Worm (Caenorhabditis elegans) whole organism, L2 larva: Measurements from ENCODE around the gene cisd-1.
"Not testable (repeated sequence)": the region's sequence is repeated elsewhere in the genome, so short reads cannot be mapped to it uniquely, and the experiment has no call there.

Source experiments
- C34F6.9 ChIP-seq: fragments of 150-350 bp; optimal IDR thresholded peaks from 2 replicates; lab custom pipeline; 2014; ENCODE audit warnings: missing biosample characterization, missing genetic modification characterization
- F13H6.1 ChIP-seq: sonication (generic microtip); optimal IDR thresholded peaks from 2 replicates; lab custom pipeline; 2016; ENCODE audit warnings: missing genetic modification characterization, missing compliant biosample characterization
- R02D3.7 ChIP-seq: fragments of 150-350 bp; optimal IDR thresholded peaks from 2 replicates; lab custom pipeline; 2014; ENCODE audit warnings: missing biosample characterization, missing genetic modification characterization
- Y55F3AM.14 ChIP-seq: fragments of 200-800 bp; sonication (Bioruptor generic); optimal IDR thresholded peaks from 2 replicates; lab custom pipeline; 2018; ENCODE audit warnings: mild to moderate bottlenecking, missing genetic modification characterization, missing compliant biosample characterization
- ZK546.5 ChIP-seq: sonication (generic microtip); optimal IDR thresholded peaks from 2 replicates; lab custom pipeline; 2017; ENCODE audit warnings: missing biosample characterization, missing genetic modification characterization
- alr-1 ChIP-seq: fragments of 150-350 bp; optimal IDR thresholded peaks from 2 replicates; lab custom pipeline; 2014; ENCODE audit warnings: missing biosample characterization, missing genetic modification characterization
- aly-2 ChIP-seq: fragments of 150-350 bp; optimal IDR thresholded peaks from 2 replicates; lab custom pipeline; 2014; ENCODE audit warnings: missing biosample characterization, missing genetic modification characterization
- ama-1 ChIP-seq: fragments of 150-350 bp; optimal IDR thresholded peaks from 2 replicates; lab custom pipeline; 2018; ENCODE audit warnings: inconsistent platforms
- blmp-1 ChIP-seq: sonication (generic microtip); optimal IDR thresholded peaks from 2 replicates; lab custom pipeline; 2017; ENCODE audit warnings: missing genetic modification characterization, mild to moderate bottlenecking, missing compliant biosample characterization, antibody characterized with exemption, moderate library complexity; ENCODE audit not compliant: insufficient read depth
- ceh-16 ChIP-seq: fragments of 150-350 bp; optimal IDR thresholded peaks from 2 replicates; lab custom pipeline; 2014; ENCODE audit warnings: missing biosample characterization, missing genetic modification characterization
- ceh-82 ChIP-seq: fragments of 150-350 bp; optimal IDR thresholded peaks from 2 replicates; lab custom pipeline; 2014; ENCODE audit warnings: missing biosample characterization, missing genetic modification characterization
- crh-2 ChIP-seq: sonication (generic microtip); optimal IDR thresholded peaks from 2 replicates; lab custom pipeline; 2017; ENCODE audit warnings: missing biosample characterization, missing genetic modification characterization
- dmd-4 ChIP-seq: sonication (generic microtip); optimal IDR thresholded peaks from 2 replicates; lab custom pipeline; 2017; ENCODE audit warnings: missing biosample characterization, missing genetic modification characterization
- egl-27 ChIP-seq: sonication (generic microtip); optimal IDR thresholded peaks from 3 replicates; lab custom pipeline; 2017; ENCODE audit warnings: missing biosample characterization, missing genetic modification reagents, missing genetic modification characterization
- elt-1 ChIP-seq: fragments of 150-350 bp; optimal IDR thresholded peaks from 2 replicates; lab custom pipeline; 2014; ENCODE audit warnings: missing biosample characterization, missing genetic modification characterization
- fos-1 ChIP-seq: fragments of 150-350 bp; optimal IDR thresholded peaks from 2 replicates; lab custom pipeline; 2014; ENCODE audit warnings: missing biosample characterization, missing genetic modification characterization
- gmeb-1 ChIP-seq: fragments of 150-350 bp; optimal IDR thresholded peaks from 2 replicates; lab custom pipeline; 2014; ENCODE audit warnings: missing biosample characterization, missing genetic modification characterization
- lin-11 ChIP-seq: fragments of 150-350 bp; sonication (generic microtip); optimal IDR thresholded peaks from 2 replicates; lab custom pipeline; 2014; ENCODE audit warnings: missing biosample characterization, missing genetic modification characterization, inconsistent platforms, mixed read lengths
- lin-13 ChIP-seq: fragments of 150-350 bp; optimal IDR thresholded peaks from 2 replicates; lab custom pipeline; 2014; ENCODE audit warnings: missing biosample characterization, missing genetic modification reagents, missing genetic modification characterization
- lsy-2 ChIP-seq, 2 experiments: fragments of 150-350 bp in 1 of 2; sonication (generic microtip) in 1 of 2; optimal IDR thresholded peaks; 2 replicates each; lab custom pipeline; 2014 to 2017; ENCODE audit warnings: missing biosample characterization in 2 of 2, missing genetic modification characterization in 2 of 2
- mbf-1 ChIP-seq: sonication (generic microtip); optimal IDR thresholded peaks from 2 replicates; lab custom pipeline; 2017; ENCODE audit warnings: missing biosample characterization, missing genetic modification characterization
- mdl-1 ChIP-seq, 2 experiments: fragments of 150-350 bp in 1 of 2; sonication (generic microtip) in 1 of 2; optimal IDR thresholded peaks; 2 replicates each; lab custom pipeline; 2017; ENCODE audit warnings: missing biosample characterization in 2 of 2, missing genetic modification characterization in 2 of 2
- nhr-129 ChIP-seq: fragments of 150-350 bp; optimal IDR thresholded peaks from 2 replicates; lab custom pipeline; 2014; ENCODE audit warnings: missing biosample characterization, missing genetic modification characterization
- nhr-21 ChIP-seq: fragments of 150-350 bp; optimal IDR thresholded peaks from 2 replicates; lab custom pipeline; 2014; ENCODE audit warnings: missing biosample characterization, missing genetic modification characterization
- nhr-23 ChIP-seq: fragments of 150-350 bp; optimal IDR thresholded peaks from 2 replicates; lab custom pipeline; 2014; ENCODE audit warnings: missing biosample characterization, missing genetic modification reagents, missing genetic modification characterization
- nhr-237 ChIP-seq: fragments of 150-350 bp; optimal IDR thresholded peaks from 2 replicates; lab custom pipeline; 2014; ENCODE audit warnings: missing biosample characterization, missing genetic modification characterization
- nhr-6 ChIP-seq: fragments of 150-350 bp; optimal IDR thresholded peaks from 2 replicates; lab custom pipeline; 2014; ENCODE audit warnings: missing biosample characterization, missing genetic modification characterization
- skn-1 ChIP-seq: sonication (generic microtip); optimal IDR thresholded peaks from 2 replicates; lab custom pipeline; 2017; ENCODE audit warnings: missing biosample characterization, missing genetic modification characterization
- sma-9 ChIP-seq, 2 experiments: fragments of 150-350 bp in 1 of 2; sonication (generic microtip) in 1 of 2; optimal IDR thresholded peaks; 2 replicates each; lab custom pipeline; 2014 to 2016; ENCODE audit warnings: missing genetic modification characterization in 2 of 2, mild to moderate bottlenecking in 1 of 2, missing biosample characterization in 1 of 2, missing compliant biosample characterization in 1 of 2, missing genetic modification reagents in 1 of 2, moderate library complexity in 1 of 2
- snpc-4 ChIP-seq: fragments of 150-350 bp; optimal IDR thresholded peaks from 2 replicates; lab custom pipeline; 2014; ENCODE audit warnings: missing biosample characterization, missing genetic modification characterization
- unc-55 ChIP-seq: fragments of 150-350 bp; sonication (generic microtip); optimal IDR thresholded peaks from 3 replicates; lab custom pipeline; 2014; ENCODE audit warnings: missing biosample characterization, missing genetic modification reagents, missing genetic modification characterization
- unc-62 ChIP-seq: fragments of 150-350 bp; optimal IDR thresholded peaks from 2 replicates; lab custom pipeline; 2014; ENCODE audit warnings: missing biosample characterization, missing genetic modification reagents, missing genetic modification characterization
- zag-1 ChIP-seq: fragments of 150-350 bp; optimal IDR thresholded peaks from 2 replicates; lab custom pipeline; 2014; ENCODE audit warnings: missing biosample characterization, missing genetic modification characterization
- ztf-11 ChIP-seq: sonication (generic microtip); optimal IDR thresholded peaks from 2 replicates; lab custom pipeline; 2017; ENCODE audit warnings: missing biosample characterization, missing genetic modification characterization
- ztf-4 ChIP-seq: fragments of 150-350 bp; optimal IDR thresholded peaks from 2 replicates; lab custom pipeline; 2014; ENCODE audit warnings: missing biosample characterization, missing genetic modification characterization

cisd-1 gene

DNA sequence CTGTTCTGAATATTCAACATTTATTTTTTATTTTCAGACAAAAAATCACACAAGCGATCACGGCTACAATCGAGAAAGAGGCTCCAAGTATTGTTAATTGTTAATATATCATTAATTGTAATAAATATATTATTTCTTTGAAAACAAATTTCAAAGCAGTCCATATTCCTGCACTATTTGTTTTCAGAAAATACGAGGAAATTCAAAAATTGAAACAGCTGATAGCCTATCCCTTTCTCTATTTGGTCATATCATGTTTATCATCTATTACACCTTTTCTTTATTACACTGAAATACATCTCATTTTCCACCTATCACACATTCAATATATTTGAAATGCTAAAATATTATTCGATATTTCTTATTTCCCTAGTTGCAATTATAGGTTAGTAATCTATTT, 24.5 kb downstream of the cisd-1 start, which contains the start of gene W02B12.13:
Gene W02B12.13, plus strand, starts transcription at position 301 of the 400 bp plus-strand sequence.
- TF ChIP-seq egl-27 (tag; lab: Kevin White, UChicago) (no peak), elt-1 (no peak), nhr-21 (tag; lab: Kevin White, UChicago) (no peak), ztf-4 (no peak), R02D3.7 (tag; lab: Kevin White, UChicago) (no peak)

DNA sequence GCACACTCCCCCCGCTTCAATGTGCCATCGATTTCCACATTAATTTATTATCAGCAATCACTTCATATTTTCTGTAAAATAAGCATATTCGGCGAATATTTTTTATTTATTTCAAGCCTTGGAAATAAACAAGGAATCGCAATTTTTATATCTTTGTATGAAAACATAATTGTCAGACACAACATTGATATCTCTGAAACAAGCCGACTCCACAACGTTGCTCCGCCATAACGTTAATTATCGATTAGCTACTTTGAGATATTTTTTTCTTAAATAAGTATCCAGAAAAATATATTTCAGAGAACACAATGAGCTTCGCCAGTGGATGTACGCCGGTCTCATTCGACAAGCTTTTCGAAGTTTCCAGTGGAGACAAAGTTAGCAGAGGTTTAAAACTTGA, 25.6 kb downstream of the cisd-1 start, which contains the start of gene adbp-1:
Gene adbp-1, plus strand, starts transcription at position 301 of the 400 bp plus-strand sequence.
- TF ChIP-seq dmd-4 (tag; lab: Kevin White, UChicago) (no peak), skn-1 (no peak)
- TF ChIP-seq, all 48 proteins: peak for 0

DNA sequence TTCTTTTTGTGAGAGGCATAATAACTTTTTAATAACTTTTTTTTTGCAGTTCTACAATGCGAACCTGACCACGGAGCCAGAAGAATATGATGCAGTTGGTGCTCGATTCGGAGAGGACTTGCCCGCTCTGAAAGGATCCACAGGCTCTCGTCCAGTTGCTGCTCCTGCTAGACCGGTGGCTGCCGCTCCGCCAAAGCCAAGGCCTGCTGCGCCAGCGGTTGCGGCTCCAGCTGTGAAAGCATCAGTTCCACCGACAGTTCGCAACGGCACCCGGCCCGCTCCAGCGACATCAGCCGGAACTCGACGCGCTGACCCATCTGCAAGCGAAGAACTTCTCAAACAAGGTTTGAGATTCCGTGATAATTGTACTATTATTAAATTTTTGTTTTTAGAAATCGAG, 26.3 kb downstream of the cisd-1 start:
- no peak for TF ChIP-seq ztf-4

- not testable (repeated sequence) for TF ChIP-seq lin-11 (tag; lab: Kevin White, UChicago); ZK546.5; ceh-82 (tag; lab: Kevin White, UChicago)
Observed at ce11 chrII:11442425-11442824, 27.0 kb downstream of the cisd-1 start, which contains the start of gene ebp-2. Gene ebp-2 (plus strand): TSS chrII:11442725.

- TF ChIP-seq R02D3.7 (tag; lab: Kevin White, UChicago) (peak; percentile 73), C34F6.9 (tag; lab: Kevin White, UChicago) (peak; percentile 72), lin-13 (peak; percentile 22), unc-55 (GFP tag; lab: Kevin White, UChicago) (peak; percentile 78), lsy-2 (tag; optimal IDR thresholded peaks at IDR 0.05; lab: Kevin White, UChicago) (peak; percentile 34 to 72), F13H6.1 (tag; lab: Kevin White, UChicago) (no peak), nhr-237 (tag; lab: Kevin White, UChicago) (no peak), nhr-129 (tag; lab: Kevin White, UChicago) (peak; percentile 51), sma-9 (GFP tag; optimal IDR thresholded peaks at IDR 0.05; lab: Kevin White, UChicago) (peak; percentile 33), sma-9 (tag; optimal IDR thresholded peaks at IDR 0.05; lab: Kevin White, UChicago) (no peak), mbf-1 (tag; lab: Kevin White, UChicago) (no peak), ceh-16 (tag; lab: Kevin White, UChicago) (no peak), blmp-1 (peak; percentile 8), gmeb-1 (tag; lab: Kevin White, UChicago) (peak; percentile 81), crh-2 (no peak)
Observed at ce11 chrII:11440265-11440664, 29.2 kb downstream of the cisd-1 start, which contains the start of gene VW02B12L.2. Gene VW02B12L.2 (minus strand): TSS chrII:11440329.

- TF ChIP-seq aly-2 (tag; lab: Kevin White, UChicago): no peak
- TF ChIP-seq fos-1 (tag; lab: Kevin White, UChicago): peak; percentile 52
- peak; percentile 39 for TF ChIP-seq crh-2
- no peak for TF ChIP-seq lsy-2 (tag; optimal IDR thresholded peaks at IDR 0.05; lab: Kevin White, UChicago)
Observed at ce11 chrII:11438417-11438816, 31.0 kb downstream of the cisd-1 start, which contains the start of gene vha-6. Gene vha-6 (minus strand): TSS chrII:11438452.

DNA sequence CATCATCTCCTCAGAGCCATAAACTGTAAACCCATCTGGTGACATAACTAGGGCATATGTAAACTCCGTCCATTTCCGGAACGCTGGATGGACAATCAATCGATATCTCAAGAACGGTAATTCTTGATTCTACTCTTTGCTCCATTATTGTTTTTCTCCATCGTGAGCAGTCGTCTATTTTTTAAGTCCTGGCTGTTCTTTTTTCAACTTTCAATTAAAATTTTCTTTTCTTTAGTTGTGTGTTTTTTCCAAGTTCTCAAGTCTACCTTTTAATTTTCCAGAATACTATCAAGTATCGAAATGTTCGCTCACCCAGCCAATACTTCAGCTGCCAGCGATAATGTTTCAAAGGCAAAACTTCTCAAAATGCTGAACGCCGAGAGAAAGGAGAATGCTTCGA, 35.5 kb downstream of the cisd-1 start, which contains the start of gene C05D12.5:
Gene C05D12.5, plus strand, starts transcription at position 301 of the 400 bp plus-strand sequence.
- no peak for TF ChIP-seq egl-27 (tag; lab: Kevin White, UChicago)
- TF ChIP-seq elt-1: no peak
- no peak for TF ChIP-seq nhr-23 (tag; lab: Kevin White, UChicago)
- TF ChIP-seq ZK546.5: no peak
- TF ChIP-seq crh-2: no peak
- TF ChIP-seq, all 48 proteins: peak for 0

ce11 chrII:11431584-11431983, 37.8 kb downstream of the cisd-1 start, which contains the start of gene C05D12.4:
Gene C05D12.4 (plus strand): TSS chrII:11431884.
- TF ChIP-seq snpc-4 (tag; lab: Kevin White, UChicago): no peak
- no peak for TF ChIP-seq ztf-11 (tag; lab: Kevin White, UChicago)
- TF ChIP-seq alr-1 (tag; lab: Kevin White, UChicago): no peak
- TF ChIP-seq F13H6.1 (tag; lab: Kevin White, UChicago): no peak
- no peak for TF ChIP-seq nhr-21 (tag; lab: Kevin White, UChicago)
- no peak for TF ChIP-seq unc-62 (GFP tag; lab: Kevin White, UChicago)
- TF ChIP-seq dmd-4 (tag; lab: Kevin White, UChicago): no peak
- no peak for TF ChIP-seq ztf-4
- no peak for TF ChIP-seq crh-2
- TF ChIP-seq egl-27 (tag; lab: Kevin White, UChicago): no peak
- TF ChIP-seq elt-1: no peak
- TF ChIP-seq Y55F3AM.14: no peak
- no peak for TF ChIP-seq ama-1
- no peak for TF ChIP-seq zag-1
- TF ChIP-seq mdl-1 (tag; optimal IDR thresholded peaks at IDR 0.05; lab: Kevin White, UChicago): no peak
- no peak for TF ChIP-seq nhr-6 (tag; lab: Kevin White, UChicago)
- no peak for TF ChIP-seq gmeb-1 (tag; lab: Kevin White, UChicago)
- no peak for TF ChIP-seq lin-11 (tag; lab: Kevin White, UChicago)
- no peak for TF ChIP-seq unc-55 (GFP tag; lab: Kevin White, UChicago)
